Fruit fly (Drosophila melanogaster) whole organism, adult: ENCODE data around the gene mfas.

Experiments
- CG11617 ChIP-seq: fragments of 200-800 bp; sonication (Bioruptor generic); optimal IDR thresholded peaks from 2 replicates; lab custom pipeline; 2017; ENCODE audit warnings: mild to moderate bottlenecking, missing biosample characterization, missing genetic modification reagents, missing genetic modification characterization
- CG12768 ChIP-seq: fragments of 200-800 bp; sonication (Bioruptor generic); optimal IDR thresholded peaks from 2 replicates; lab custom pipeline; 2017; ENCODE audit warnings: missing biosample characterization, missing genetic modification characterization, mild to moderate bottlenecking, moderate library complexity, missing genetic modification reagents
- CG14711 ChIP-seq: fragments of 200-800 bp; sonication (Bioruptor generic); optimal IDR thresholded peaks from 2 replicates; lab custom pipeline; 2018; ENCODE audit warnings: missing biosample characterization, mild to moderate bottlenecking, missing genetic modification characterization, moderate library complexity
- CG1620 ChIP-seq: fragments of 200-800 bp; sonication (Bioruptor generic); optimal IDR thresholded peaks from 2 replicates; lab custom pipeline; 2016; ENCODE audit warnings: missing biosample characterization, missing genetic modification characterization
- CG33017 ChIP-seq: fragments of 200-800 bp; sonication (Bioruptor generic); optimal IDR thresholded peaks from 2 replicates; lab custom pipeline; 2018; ENCODE audit warnings: missing biosample characterization, mild to moderate bottlenecking, missing genetic modification characterization, moderate library complexity
- CG5204 ChIP-seq: fragments of 200-800 bp; sonication (Bioruptor generic); optimal IDR thresholded peaks from 2 replicates; lab custom pipeline; 2016; ENCODE audit warnings: missing biosample characterization, missing genetic modification characterization
- CG7045 ChIP-seq: fragments of 200-800 bp; sonication (Bioruptor generic); optimal IDR thresholded peaks from 2 replicates; lab custom pipeline; 2017; ENCODE audit warnings: missing biosample characterization, mild to moderate bottlenecking, missing genetic modification characterization
- CG7101 ChIP-seq: fragments of 200-800 bp; sonication (Bioruptor generic); optimal IDR thresholded peaks from 2 replicates; lab custom pipeline; 2018; ENCODE audit warnings: missing biosample characterization, mild to moderate bottlenecking, missing genetic modification characterization, moderate library complexity
- Clk ChIP-seq: fragments of 200-800 bp; sonication (Bioruptor generic); optimal IDR thresholded peaks from 2 replicates; lab custom pipeline; 2017; ENCODE audit warnings: missing biosample characterization, missing genetic modification characterization
- Crg-1 ChIP-seq: fragments of 200-800 bp; sonication (Bioruptor generic); optimal IDR thresholded peaks from 2 replicates; lab custom pipeline; 2016; ENCODE audit warnings: missing biosample characterization, missing genetic modification characterization
- Hr96 ChIP-seq: fragments of 200-800 bp; sonication (Bioruptor generic); optimal IDR thresholded peaks from 2 replicates; lab custom pipeline; 2016; ENCODE audit warnings: missing biosample characterization, missing genetic modification characterization
- Mnt ChIP-seq: fragments of 200-800 bp; sonication (Bioruptor generic); optimal IDR thresholded peaks from 2 replicates; lab custom pipeline; 2016; ENCODE audit warnings: missing biosample characterization, mild to moderate bottlenecking, missing genetic modification characterization
- bab1 ChIP-seq: fragments of 200-800 bp; sonication (Bioruptor generic); optimal IDR thresholded peaks from 3 replicates; lab custom pipeline; 2019; ENCODE audit warnings: missing biosample characterization, mild to moderate bottlenecking, missing genetic modification characterization, moderate library complexity
- cic ChIP-seq: fragments of 200-800 bp; sonication (Bioruptor generic); optimal IDR thresholded peaks from 2 replicates; lab custom pipeline; 2017; ENCODE audit warnings: missing biosample characterization, mild to moderate bottlenecking, missing genetic modification characterization, moderate library complexity
- cnc ChIP-seq, 2 experiments: fragments of >200 bp; optimal IDR thresholded peaks; 2 replicates each; lab custom pipeline; 2017
- kay ChIP-seq: fragments of 200-800 bp; sonication (Bioruptor generic); peaks from one replicate; lab custom pipeline; 2016; ENCODE audit warnings: missing biosample characterization, missing genetic modification characterization, borderline replicate concordance
- ovo ChIP-seq: fragments of 200-800 bp; sonication (Bioruptor generic); optimal IDR thresholded peaks from 2 replicates; lab custom pipeline; 2016; ENCODE audit warnings: missing biosample characterization, missing genetic modification characterization
- pad ChIP-seq: fragments of 200-800 bp; sonication (Bioruptor generic); optimal IDR thresholded peaks from 3 replicates; lab custom pipeline; 2017; ENCODE audit warnings: missing biosample characterization, missing genetic modification characterization, mild to moderate bottlenecking, moderate library complexity, missing genetic modification reagents
- tj ChIP-seq: fragments of 200-800 bp; sonication (Bioruptor generic); optimal IDR thresholded peaks from 3 replicates; lab custom pipeline; 2017; ENCODE audit warnings: missing biosample characterization, mild to moderate bottlenecking, missing genetic modification characterization, moderate library complexity
- toe ChIP-seq: fragments of 200-800 bp; sonication (Bioruptor generic); optimal IDR thresholded peaks from 2 replicates; lab custom pipeline; 2016; ENCODE audit warnings: missing biosample characterization, missing genetic modification characterization

The mfas gene

dm6 chr3R:11945450-11946317 is 47.4 kb downstream of the mfas start:
- no peak for TF ChIP-seq cic (GFP tag; lab: Kevin White, UChicago)
- no peak for TF ChIP-seq toe (GFP tag; lab: Kevin White, UChicago)
- no peak for TF ChIP-seq ovo (GFP tag; lab: Kevin White, UChicago)
- TF ChIP-seq CG33017: no peak
- TF ChIP-seq pad (GFP tag; lab: Kevin White, UChicago): no peak
- no peak for TF ChIP-seq Crg-1 (GFP tag; lab: Kevin White, UChicago)
- no peak for TF ChIP-seq CG14711 (tag; lab: Kevin White, UChicago)
- no peak for TF ChIP-seq CG5204
- TF ChIP-seq CG7045 (GFP tag; lab: Kevin White, UChicago): no peak
- no peak for TF ChIP-seq CG1620
- TF ChIP-seq CG11617 (GFP tag; lab: Kevin White, UChicago): no peak
- TF ChIP-seq cnc (optimal IDR thresholded peaks at IDR 0.05; lab: Kevin White, UChicago): no peak
- TF ChIP-seq CG12768 (GFP tag; lab: Kevin White, UChicago): no peak
- no peak for TF ChIP-seq Hr96
- no peak for TF ChIP-seq kay (GFP tag; lab: Kevin White, UChicago)

dm6 chr3R:11941116-11941515 is 52.0 kb downstream of the mfas start:
- no peak for TF ChIP-seq bab1
- TF ChIP-seq CG1620: no peak
- TF ChIP-seq Mnt (GFP tag; lab: Kevin White, UChicago): no peak
- TF ChIP-seq ovo (GFP tag; lab: Kevin White, UChicago): no peak
- TF ChIP-seq CG11617 (GFP tag; lab: Kevin White, UChicago): no peak
- no peak for TF ChIP-seq toe (GFP tag; lab: Kevin White, UChicago)
- TF ChIP-seq Clk (GFP tag; lab: Kevin White, UChicago): no peak
- no peak for TF ChIP-seq CG14711 (tag; lab: Kevin White, UChicago)
- TF ChIP-seq kay (GFP tag; lab: Kevin White, UChicago): no peak
- TF ChIP-seq tj (GFP tag; lab: Kevin White, UChicago): no peak
- TF ChIP-seq CG12768 (GFP tag; lab: Kevin White, UChicago): no peak
- no peak for TF ChIP-seq cnc (optimal IDR thresholded peaks at IDR 0.05; lab: Kevin White, UChicago)

- TF ChIP-seq tj (GFP tag; lab: Kevin White, UChicago) (no peak), CG5204 (no peak), CG7045 (GFP tag; lab: Kevin White, UChicago) (no peak), toe (GFP tag; lab: Kevin White, UChicago) (no peak), CG14711 (tag; lab: Kevin White, UChicago) (no peak), bab1 (no peak), Hr96 (no peak), CG11617 (GFP tag; lab: Kevin White, UChicago) (no peak), Mnt (GFP tag; lab: Kevin White, UChicago) (no peak), CG12768 (GFP tag; lab: Kevin White, UChicago) (no peak), kay (GFP tag; lab: Kevin White, UChicago) (no peak), cic (GFP tag; lab: Kevin White, UChicago) (no peak), CG33017 (no peak), CG7101 (tag; lab: Kevin White, UChicago) (no peak), ovo (GFP tag; lab: Kevin White, UChicago) (no peak), Clk (GFP tag; lab: Kevin White, UChicago) (no peak), cnc (optimal IDR thresholded peaks at IDR 0.05; lab: Kevin White, UChicago) (no peak), CG1620 (no peak), Crg-1 (GFP tag; lab: Kevin White, UChicago) (no peak)
These were observed 55.5 kb downstream of the mfas start for dm6 chr3R:11937427-11938114.
